Worm (Caenorhabditis elegans): ENCODE results near the gene C56A3.5.

Gene C56A3.5

ce11 chrV:13566967-13567366, 15.2 kb downstream of the C56A3.5 start:
- no peak for TF ChIP-seq unc-62 (GFP tag; optimal IDR thresholded peaks at IDR 0.05)

- TF ChIP-seq unc-62 (GFP tag; optimal IDR thresholded peaks at IDR 0.05) = no peak
Observed at ce11 chrV:13568533-13568932, 16.8 kb downstream of the C56A3.5 start, which contains the start of the genes nuaf-1 and bir-2. Gene nuaf-1 (minus strand): TSS chrV:13568630. Gene bir-2 (plus strand): TSS chrV:13568850.

- no peak for TF ChIP-seq unc-62 (GFP tag; optimal IDR thresholded peaks at IDR 0.05)
Observed at ce11 chrV:13571714-13572258, 20.0 kb downstream of the C56A3.5 start, which contains the start of gene C50B8.4. Gene C50B8.4 (plus strand): TSS chrV:13572012.

ce11 chrV:13575866-13576265, 24.1 kb downstream of the C56A3.5 start:
- no peak for TF ChIP-seq unc-62 (GFP tag; optimal IDR thresholded peaks at IDR 0.05)

- TF ChIP-seq unc-62 (GFP tag; optimal IDR thresholded peaks at IDR 0.05) = no peak
Observed at ce11 chrV:13576828-13577227, 25.1 kb downstream of the C56A3.5 start.

ce11 chrV:13577463-13577862, 25.7 kb downstream of the C56A3.5 start:
- TF ChIP-seq unc-62 (GFP tag; optimal IDR thresholded peaks at IDR 0.05) = no peak

ce11 chrV:13578637-13579036, 26.9 kb downstream of the C56A3.5 start, which contains the start of gene C50B8.6:
Gene C50B8.6 (plus strand): TSS chrV:13578972.
- no peak for TF ChIP-seq unc-62 (GFP tag; optimal IDR thresholded peaks at IDR 0.05)

ce11 chrV:13580696-13581095, 28.9 kb downstream of the C56A3.5 start, which contains the start of gene C50B8.5:
Gene C50B8.5 (plus strand): TSS chrV:13580968.
- no peak for TF ChIP-seq unc-62 (GFP tag; optimal IDR thresholded peaks at IDR 0.05)

- no peak for TF ChIP-seq unc-62 (GFP tag; optimal IDR thresholded peaks at IDR 0.05)
Observed at ce11 chrV:13584484-13584883, 32.7 kb downstream of the C56A3.5 start, which contains the start of gene F53F4.1. Gene F53F4.1 (plus strand): TSS chrV:13584784.

- no peak for TF ChIP-seq unc-62 (GFP tag; optimal IDR thresholded peaks at IDR 0.05)
Observed at ce11 chrV:13587902-13588301, 36.1 kb downstream of the C56A3.5 start, which contains the start of gene F53F4.17. Gene F53F4.17 (plus strand): TSS chrV:13588202.

ce11 chrV:13589494-13590176, 37.9 kb downstream of the C56A3.5 start, which contains the start of the genes F53F4.2 and F53F4.18:
Gene F53F4.2 (minus strand): TSS chrV:13589594.
Gene F53F4.18 (plus strand): TSS chrV:13590126.
- TF ChIP-seq unc-62 (GFP tag; optimal IDR thresholded peaks at IDR 0.05) = no peak

ce11 chrV:13591504-13592174, 39.9 kb downstream of the C56A3.5 start, which contains the start of gene tbcb-1:
Gene tbcb-1 (plus strand): TSS chrV:13592124.
- no peak for TF ChIP-seq unc-62 (GFP tag; optimal IDR thresholded peaks at IDR 0.05)

ce11 chrV:13593083-13593482, 41.3 kb downstream of the C56A3.5 start, which contains the start of gene F53F4.4:
Gene F53F4.4 (plus strand): TSS chrV:13593383.
- no peak for TF ChIP-seq unc-62 (GFP tag; optimal IDR thresholded peaks at IDR 0.05)

- no peak for TF ChIP-seq unc-62 (GFP tag; optimal IDR thresholded peaks at IDR 0.05)
Observed at ce11 chrV:13598370-13598769, 46.6 kb downstream of the C56A3.5 start.

- TF ChIP-seq unc-62 (GFP tag; optimal IDR thresholded peaks at IDR 0.05) = no peak
Observed at ce11 chrV:13600882-13601281, 49.1 kb downstream of the C56A3.5 start, which contains the start of gene rdy-2. Gene rdy-2 (minus strand): TSS chrV:13600982.

Data from whole organism, dauer.